Worm (Caenorhabditis elegans) whole organism, L4/young adult: ENCODE measurements around the gene gcy-14.

Experiments
- W03F9.2 ChIP-seq: fragments of 150-350 bp; optimal IDR thresholded peaks from 2 replicates; lab custom pipeline; 2014; ENCODE audit warnings: missing biosample characterization, missing genetic modification characterization
- dao-5 ChIP-seq: sonication (generic microtip); optimal IDR thresholded peaks from 2 replicates; lab custom pipeline; 2016; ENCODE audit warnings: missing genotype, missing genetic modification characterization, moderate library complexity, missing compliant biosample characterization
- him-1 ChIP-seq: sonication (generic microtip); optimal IDR thresholded peaks from 2 replicates; lab custom pipeline; 2016; ENCODE audit warnings: missing genotype, missing genetic modification reagents, missing genetic modification characterization, missing compliant biosample characterization

- no peak for TF ChIP-seq him-1
- TF ChIP-seq W03F9.2 (tag; lab: Kevin White, UChicago), result no peak
- no peak for TF ChIP-seq dao-5 (tag; lab: Kevin White, UChicago)
Observed at ce11 chrV:14915599-14915998, 47.5 kb upstream of the gcy-14 start, which contains the start of gene H12D21.11.
